Fruit fly (Drosophila melanogaster) whole organism, adult: ENCODE measurements around the gene CG11029.

Source experiments
- CG11617 ChIP-seq: fragments of 200-800 bp; sonication (Bioruptor generic); optimal IDR thresholded peaks from 2 replicates; lab custom pipeline; 2017; ENCODE audit warnings: mild to moderate bottlenecking, missing biosample characterization, missing genetic modification reagents, missing genetic modification characterization
- CG12768 ChIP-seq: fragments of 200-800 bp; sonication (Bioruptor generic); optimal IDR thresholded peaks from 2 replicates; lab custom pipeline; 2017; ENCODE audit warnings: missing biosample characterization, missing genetic modification characterization, mild to moderate bottlenecking, moderate library complexity, missing genetic modification reagents
- CG14711 ChIP-seq: fragments of 200-800 bp; sonication (Bioruptor generic); optimal IDR thresholded peaks from 2 replicates; lab custom pipeline; 2018; ENCODE audit warnings: missing biosample characterization, mild to moderate bottlenecking, missing genetic modification characterization, moderate library complexity
- CG1620 ChIP-seq: fragments of 200-800 bp; sonication (Bioruptor generic); optimal IDR thresholded peaks from 2 replicates; lab custom pipeline; 2016; ENCODE audit warnings: missing biosample characterization, missing genetic modification characterization
- CG33017 ChIP-seq: fragments of 200-800 bp; sonication (Bioruptor generic); optimal IDR thresholded peaks from 2 replicates; lab custom pipeline; 2018; ENCODE audit warnings: missing biosample characterization, mild to moderate bottlenecking, missing genetic modification characterization, moderate library complexity
- CG5204 ChIP-seq: fragments of 200-800 bp; sonication (Bioruptor generic); optimal IDR thresholded peaks from 2 replicates; lab custom pipeline; 2016; ENCODE audit warnings: missing biosample characterization, missing genetic modification characterization
- CG7045 ChIP-seq: fragments of 200-800 bp; sonication (Bioruptor generic); optimal IDR thresholded peaks from 2 replicates; lab custom pipeline; 2017; ENCODE audit warnings: missing biosample characterization, mild to moderate bottlenecking, missing genetic modification characterization
- CG7101 ChIP-seq: fragments of 200-800 bp; sonication (Bioruptor generic); optimal IDR thresholded peaks from 2 replicates; lab custom pipeline; 2018; ENCODE audit warnings: missing biosample characterization, mild to moderate bottlenecking, missing genetic modification characterization, moderate library complexity
- Clk ChIP-seq: fragments of 200-800 bp; sonication (Bioruptor generic); optimal IDR thresholded peaks from 2 replicates; lab custom pipeline; 2017; ENCODE audit warnings: missing biosample characterization, missing genetic modification characterization
- Crg-1 ChIP-seq: fragments of 200-800 bp; sonication (Bioruptor generic); optimal IDR thresholded peaks from 2 replicates; lab custom pipeline; 2016; ENCODE audit warnings: missing biosample characterization, missing genetic modification characterization
- Hr96 ChIP-seq: fragments of 200-800 bp; sonication (Bioruptor generic); optimal IDR thresholded peaks from 2 replicates; lab custom pipeline; 2016; ENCODE audit warnings: missing biosample characterization, missing genetic modification characterization
- Mnt ChIP-seq: fragments of 200-800 bp; sonication (Bioruptor generic); optimal IDR thresholded peaks from 2 replicates; lab custom pipeline; 2016; ENCODE audit warnings: missing biosample characterization, mild to moderate bottlenecking, missing genetic modification characterization
- bab1 ChIP-seq: fragments of 200-800 bp; sonication (Bioruptor generic); optimal IDR thresholded peaks from 3 replicates; lab custom pipeline; 2019; ENCODE audit warnings: missing biosample characterization, mild to moderate bottlenecking, missing genetic modification characterization, moderate library complexity
- cic ChIP-seq: fragments of 200-800 bp; sonication (Bioruptor generic); optimal IDR thresholded peaks from 2 replicates; lab custom pipeline; 2017; ENCODE audit warnings: missing biosample characterization, mild to moderate bottlenecking, missing genetic modification characterization, moderate library complexity
- cnc ChIP-seq, 2 experiments: fragments of >200 bp; optimal IDR thresholded peaks; 2 replicates each; lab custom pipeline; 2017
- kay ChIP-seq: fragments of 200-800 bp; sonication (Bioruptor generic); peaks from one replicate; lab custom pipeline; 2016; ENCODE audit warnings: missing biosample characterization, missing genetic modification characterization, borderline replicate concordance
- ovo ChIP-seq: fragments of 200-800 bp; sonication (Bioruptor generic); optimal IDR thresholded peaks from 2 replicates; lab custom pipeline; 2016; ENCODE audit warnings: missing biosample characterization, missing genetic modification characterization
- pad ChIP-seq: fragments of 200-800 bp; sonication (Bioruptor generic); optimal IDR thresholded peaks from 3 replicates; lab custom pipeline; 2017; ENCODE audit warnings: missing biosample characterization, missing genetic modification characterization, mild to moderate bottlenecking, moderate library complexity, missing genetic modification reagents
- tj ChIP-seq: fragments of 200-800 bp; sonication (Bioruptor generic); optimal IDR thresholded peaks from 3 replicates; lab custom pipeline; 2017; ENCODE audit warnings: missing biosample characterization, mild to moderate bottlenecking, missing genetic modification characterization, moderate library complexity
- toe ChIP-seq: fragments of 200-800 bp; sonication (Bioruptor generic); optimal IDR thresholded peaks from 2 replicates; lab custom pipeline; 2016; ENCODE audit warnings: missing biosample characterization, missing genetic modification characterization

Gene CG11029

DNA sequence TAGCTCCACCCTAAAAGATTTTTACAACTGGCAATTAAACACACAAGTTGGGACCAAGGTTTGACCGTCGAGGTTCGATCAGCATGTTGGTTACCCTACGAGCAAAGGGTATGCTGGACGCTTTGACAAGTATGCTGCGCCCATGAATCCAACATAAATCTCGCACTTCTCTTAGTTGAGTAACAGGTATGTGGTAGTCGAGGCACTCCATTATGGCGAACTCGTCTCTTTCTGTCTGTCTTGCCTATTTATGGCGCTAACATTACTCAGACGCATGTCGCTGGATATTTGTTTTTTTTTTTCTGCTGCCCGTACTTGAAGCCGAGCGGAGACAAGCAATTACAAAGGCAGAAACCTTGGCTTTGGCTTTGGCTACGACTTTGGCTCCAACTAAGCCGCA lies 35.2 kb downstream of the CG11029 start:
- TF ChIP-seq CG33017 (tag; lab: Kevin White, UChicago) (no peak), CG7045 (GFP tag; lab: Kevin White, UChicago) (no peak), CG1620 (no peak), Hr96 (GFP tag; lab: Kevin White, UChicago) (no peak), CG12768 (GFP tag; lab: Kevin White, UChicago) (no peak), toe (GFP tag; lab: Kevin White, UChicago) (no peak), CG7101 (tag; lab: Kevin White, UChicago) (no peak), CG14711 (tag; lab: Kevin White, UChicago) (no peak), CG5204 (GFP tag; lab: Kevin White, UChicago) (no peak), Crg-1 (GFP tag; lab: Kevin White, UChicago) (no peak), Clk (no peak), pad (GFP tag; lab: Kevin White, UChicago) (no peak), cic (GFP tag; lab: Kevin White, UChicago) (no peak), Mnt (GFP tag; lab: Kevin White, UChicago) (no peak), kay (no peak), cnc (optimal IDR thresholded peaks at IDR 0.05; lab: Kevin White, UChicago) (no peak), bab1 (GFP tag; lab: Kevin White, UChicago) (no peak), ovo (GFP tag; lab: Kevin White, UChicago) (no peak), tj (GFP tag; lab: Kevin White, UChicago) (no peak), CG11617 (GFP tag; lab: Kevin White, UChicago) (no peak)

DNA sequence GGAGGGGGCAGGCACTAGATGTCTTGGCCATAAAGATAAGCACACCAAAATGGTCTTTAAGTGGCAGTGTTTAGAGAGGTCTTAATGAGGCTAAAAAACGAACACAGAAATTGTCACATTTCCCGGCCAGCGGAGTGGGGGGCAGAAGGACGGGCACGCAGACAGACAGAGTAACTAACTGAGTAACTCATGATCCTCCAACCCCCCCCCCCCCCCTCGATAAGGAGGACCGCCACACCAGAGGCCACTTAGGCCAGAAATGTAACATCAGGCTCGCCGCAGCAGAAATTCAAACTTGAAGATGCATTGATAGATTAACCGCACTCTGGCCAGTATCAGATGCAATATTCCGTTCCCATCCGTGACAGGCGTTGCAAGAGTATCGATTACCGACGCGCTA lies 36.9 kb downstream of the CG11029 start:
- TF ChIP-seq Clk (no peak), CG1620 (no peak), toe (GFP tag; lab: Kevin White, UChicago) (no peak), CG7045 (GFP tag; lab: Kevin White, UChicago) (no peak), bab1 (GFP tag; lab: Kevin White, UChicago) (no peak), ovo (GFP tag; lab: Kevin White, UChicago) (no peak), cnc (optimal IDR thresholded peaks at IDR 0.05; lab: Kevin White, UChicago) (no peak), cic (GFP tag; lab: Kevin White, UChicago) (no peak), tj (GFP tag; lab: Kevin White, UChicago) (no peak)

DNA sequence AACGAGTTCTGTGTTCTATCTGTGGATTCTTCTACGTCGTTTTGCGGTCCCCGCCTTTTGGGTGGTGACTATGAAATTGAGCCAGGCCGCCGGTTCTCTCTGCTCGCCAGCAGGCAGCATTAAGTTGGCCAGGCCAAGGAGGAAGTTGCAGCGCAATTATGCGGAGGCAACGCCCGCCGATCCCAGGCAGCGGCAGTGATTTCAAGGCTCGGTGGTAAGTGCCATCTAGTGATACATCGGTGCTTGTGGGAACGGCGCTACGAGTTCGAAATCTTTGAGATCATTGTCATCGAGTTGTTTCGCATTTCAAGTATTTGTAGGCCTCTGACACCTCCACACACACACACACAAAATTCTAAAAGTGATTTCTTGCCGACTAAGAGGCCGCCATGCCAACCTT lies 37.8 kb downstream of the CG11029 start, which contains the start of gene CG31913:
TSS of gene CG31913 (plus strand) at position 301 of the 400 bp plus-strand sequence.
- TF ChIP-seq Crg-1 (GFP tag; lab: Kevin White, UChicago) (no peak), Mnt (GFP tag; lab: Kevin White, UChicago) (no peak), bab1 (GFP tag; lab: Kevin White, UChicago) (no peak), Clk (no peak), CG11617 (GFP tag; lab: Kevin White, UChicago) (no peak), kay (no peak), tj (GFP tag; lab: Kevin White, UChicago) (no peak), Hr96 (GFP tag; lab: Kevin White, UChicago) (no peak), CG14711 (tag; lab: Kevin White, UChicago) (no peak), pad (GFP tag; lab: Kevin White, UChicago) (no peak), CG5204 (GFP tag; lab: Kevin White, UChicago) (no peak), ovo (GFP tag; lab: Kevin White, UChicago) (no peak), CG12768 (GFP tag; lab: Kevin White, UChicago) (no peak), toe (GFP tag; lab: Kevin White, UChicago) (no peak), cic (GFP tag; lab: Kevin White, UChicago) (no peak), cnc (optimal IDR thresholded peaks at IDR 0.05; lab: Kevin White, UChicago) (no peak), CG1620 (no peak), CG7101 (tag; lab: Kevin White, UChicago) (no peak)

DNA sequence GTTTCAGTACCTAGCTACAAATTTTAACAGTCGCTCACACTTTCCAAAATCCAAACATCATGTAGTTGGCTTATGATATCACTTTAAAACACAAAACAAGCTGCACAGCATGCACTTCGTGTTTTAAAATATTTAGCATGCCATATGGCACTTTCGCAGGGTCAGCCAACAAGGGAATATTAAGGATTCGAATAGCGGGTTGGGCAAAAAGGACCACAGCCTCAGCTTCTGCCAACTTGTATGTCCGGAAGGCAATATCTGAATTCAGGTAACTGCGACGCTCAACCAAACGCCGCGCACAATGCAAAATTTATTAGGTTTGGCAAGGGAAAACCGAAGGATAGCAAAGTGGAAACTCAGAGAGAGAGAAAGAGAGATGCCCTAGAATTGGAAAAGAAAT lies 43.3 kb downstream of the CG11029 start:
- TF ChIP-seq CG12768 (GFP tag; lab: Kevin White, UChicago): no peak

DNA sequence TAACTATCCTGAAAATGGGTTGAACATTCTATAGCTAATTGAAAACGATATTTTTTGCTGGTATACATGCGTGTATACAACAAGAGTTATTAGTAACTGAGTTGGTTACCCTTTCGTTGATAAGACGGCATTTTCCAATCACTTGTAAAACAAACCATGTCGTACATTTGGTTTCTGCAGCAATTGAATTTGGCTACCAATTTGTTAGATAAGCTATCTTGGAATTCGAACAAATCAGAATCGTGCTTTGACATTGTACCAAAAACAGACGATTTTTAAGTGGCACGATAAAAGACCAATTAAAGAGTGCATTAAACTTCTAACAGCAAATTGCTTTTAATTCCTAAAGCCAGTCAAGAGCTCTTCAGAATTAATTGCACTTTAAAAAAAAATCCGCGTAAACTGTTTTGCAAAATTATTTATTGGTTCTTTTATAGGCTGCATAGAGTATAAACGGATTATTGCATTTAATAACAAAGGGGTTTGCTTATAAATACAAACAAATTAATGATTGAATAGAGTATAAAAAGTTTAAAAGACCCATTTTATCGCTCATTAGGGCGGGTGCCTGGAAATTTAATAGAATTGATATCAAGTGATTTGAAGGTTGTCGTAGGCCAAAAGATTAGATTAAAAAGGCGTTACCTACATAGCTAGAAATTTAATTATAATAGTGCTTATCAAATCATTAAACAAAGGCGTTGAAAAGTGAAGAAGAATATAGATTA lies 45.0 kb downstream of the CG11029 start:
- TF ChIP-seq kay (peak; percentile 8), CG14711 (tag; lab: Kevin White, UChicago) (no peak)

DNA sequence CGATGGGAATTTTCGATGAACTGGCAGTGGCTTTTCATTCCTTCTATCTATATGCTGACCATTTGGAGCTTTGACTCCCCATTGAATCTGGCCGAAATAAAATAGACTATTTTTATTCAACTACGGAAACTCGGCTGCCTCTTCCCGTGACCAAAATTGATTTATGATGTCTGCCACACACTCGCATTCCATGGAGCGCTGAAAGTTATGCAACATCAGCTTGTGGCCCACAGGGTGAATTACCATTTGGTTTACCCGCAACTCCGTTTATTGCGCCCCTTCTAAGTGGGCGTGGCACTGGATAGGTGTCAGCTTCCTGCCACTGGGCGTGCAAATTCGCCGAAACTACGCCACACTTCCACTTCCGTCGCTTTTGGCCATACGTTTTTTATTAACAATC lies 47.1 kb downstream of the CG11029 start:
- TF ChIP-seq cnc (optimal IDR thresholded peaks at IDR 0.05; lab: Kevin White, UChicago) (no peak), bab1 (GFP tag; lab: Kevin White, UChicago) (no peak), pad (GFP tag; lab: Kevin White, UChicago) (no peak), CG5204 (GFP tag; lab: Kevin White, UChicago) (no peak), Clk (no peak), CG7101 (tag; lab: Kevin White, UChicago) (no peak), Mnt (GFP tag; lab: Kevin White, UChicago) (no peak), CG14711 (tag; lab: Kevin White, UChicago) (no peak), CG1620 (no peak), cic (GFP tag; lab: Kevin White, UChicago) (no peak), CG33017 (tag; lab: Kevin White, UChicago) (no peak), CG12768 (GFP tag; lab: Kevin White, UChicago) (no peak), toe (GFP tag; lab: Kevin White, UChicago) (no peak), kay (no peak), CG7045 (GFP tag; lab: Kevin White, UChicago) (no peak), ovo (GFP tag; lab: Kevin White, UChicago) (no peak), CG11617 (GFP tag; lab: Kevin White, UChicago) (no peak), Hr96 (GFP tag; lab: Kevin White, UChicago) (no peak), tj (GFP tag; lab: Kevin White, UChicago) (no peak)
